Worm (Caenorhabditis elegans): Measurements from ENCODE around the gene F42C5.4.

Gene F42C5.4

DNA sequence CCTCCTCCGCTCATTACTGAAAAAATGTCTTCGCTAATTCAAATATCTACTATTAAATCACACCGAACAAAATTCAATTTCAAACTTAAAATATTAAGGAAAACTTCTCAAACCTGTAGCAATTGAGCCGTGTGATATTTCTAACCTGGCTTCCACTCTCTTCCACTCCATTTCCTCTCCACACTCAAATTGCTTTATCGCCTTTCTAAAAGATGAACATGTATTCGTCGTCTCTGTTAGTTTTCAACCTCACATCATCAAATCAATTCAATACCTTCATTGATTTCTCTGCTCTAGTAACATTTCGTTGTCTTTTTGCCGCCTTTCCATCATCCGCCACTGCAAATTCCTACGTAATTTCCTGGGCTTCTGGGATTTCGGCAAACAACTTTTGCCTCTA is at the start of gene F42C5.4:
Gene F42C5.4, minus strand, starts transcription at position 171 of the 400 bp plus-strand sequence.
- TF ChIP-seq ztf-11 (tag; optimal IDR thresholded peaks at IDR 0.05) (no peak), crh-2 (tag; optimal IDR thresholded peaks at IDR 0.05) (no peak), peb-1 (tag; optimal IDR thresholded peaks at IDR 0.05) (no peak), nhr-21 (tag; optimal IDR thresholded peaks at IDR 0.05) (no peak), ceh-82 (tag; optimal IDR thresholded peaks at IDR 0.05) (no peak), zag-1 (tag; optimal IDR thresholded peaks at IDR 0.05) (no peak), fos-1 (tag; optimal IDR thresholded peaks at IDR 0.05) (no peak), nhr-129 (tag; optimal IDR thresholded peaks at IDR 0.05) (no peak), nhr-77 (tag; optimal IDR thresholded peaks at IDR 0.05) (no peak), ama-1 (optimal IDR thresholded peaks at IDR 0.05) (no peak), nhr-23 (tag; optimal IDR thresholded peaks at IDR 0.05) (no peak), nhr-10 (tag; optimal IDR thresholded peaks at IDR 0.05) (no peak), unc-39 (tag; optimal IDR thresholded peaks at IDR 0.05) (no peak), C34F6.9 (tag; optimal IDR thresholded peaks at IDR 0.05) (no peak), sma-9 (GFP tag; optimal IDR thresholded peaks at IDR 0.05) (no peak), sma-9 (tag; optimal IDR thresholded peaks at IDR 0.05) (no peak), nhr-25 (tag; optimal IDR thresholded peaks at IDR 0.05) (no peak), elt-1 (tag; optimal IDR thresholded peaks at IDR 0.05) (no peak), mdl-1 (tag; optimal IDR thresholded peaks at IDR 0.05) (no peak), nhr-237 (tag; optimal IDR thresholded peaks at IDR 0.05) (no peak), unc-55 (GFP tag; optimal IDR thresholded peaks at IDR 0.05) (no peak)

DNA sequence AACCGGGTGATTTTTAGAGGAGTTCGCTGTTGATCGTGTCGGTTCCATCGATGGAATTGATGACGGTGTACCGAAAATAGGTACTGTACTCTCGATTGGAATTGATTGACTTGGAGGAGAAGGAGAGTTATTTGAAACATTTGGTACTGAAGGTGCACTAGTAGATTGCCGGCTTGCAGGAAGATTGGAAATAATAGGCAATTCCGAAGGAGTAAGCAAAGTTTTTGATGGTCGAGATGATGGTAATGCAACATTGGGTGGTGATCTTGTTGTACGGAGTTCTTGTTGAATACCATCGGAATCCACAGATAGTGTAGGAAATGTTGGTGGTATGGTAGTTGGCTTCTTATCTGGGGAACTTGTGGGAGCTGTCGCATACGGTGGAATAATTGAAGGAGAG is 47.2 kb upstream of the F42C5.4 start:
- no peak for TF ChIP-seq nhr-77 (tag; optimal IDR thresholded peaks at IDR 0.05)
- TF ChIP-seq F13H6.1 (tag; optimal IDR thresholded peaks at IDR 0.05), result no peak
- TF ChIP-seq mab-5 (tag; optimal IDR thresholded peaks at IDR 0.05), result no peak
- TF ChIP-seq ztf-11 (tag; optimal IDR thresholded peaks at IDR 0.05), result no peak
- TF ChIP-seq lin-39 (tag; optimal IDR thresholded peaks at IDR 0.05), result no peak
- TF ChIP-seq ceh-16 (tag; optimal IDR thresholded peaks at IDR 0.05), result no peak
- TF ChIP-seq crh-2 (tag; optimal IDR thresholded peaks at IDR 0.05), result no peak
- no peak for TF ChIP-seq blmp-1 (tag; optimal IDR thresholded peaks at IDR 0.05; ENCODE audit: insufficient read depth)
- TF ChIP-seq R02D3.7 (tag; optimal IDR thresholded peaks at IDR 0.05), result no peak
- TF ChIP-seq dmd-4 (tag; optimal IDR thresholded peaks at IDR 0.05), result no peak
- no peak for TF ChIP-seq snpc-4 (tag; optimal IDR thresholded peaks at IDR 0.05)

- no peak for TF ChIP-seq ztf-11 (tag; optimal IDR thresholded peaks at IDR 0.05)
- no peak for TF ChIP-seq ceh-82 (tag; optimal IDR thresholded peaks at IDR 0.05)
- TF ChIP-seq nhr-10 (tag; optimal IDR thresholded peaks at IDR 0.05), result no peak
- TF ChIP-seq lsy-2 (tag; optimal IDR thresholded peaks at IDR 0.05), result no peak
- no peak for TF ChIP-seq nhr-129 (tag; optimal IDR thresholded peaks at IDR 0.05)
- TF ChIP-seq crh-2 (tag; optimal IDR thresholded peaks at IDR 0.05), result no peak
Observed at ce11 chrIV:7338042-7338441, 46.1 kb upstream of the F42C5.4 start.

DNA sequence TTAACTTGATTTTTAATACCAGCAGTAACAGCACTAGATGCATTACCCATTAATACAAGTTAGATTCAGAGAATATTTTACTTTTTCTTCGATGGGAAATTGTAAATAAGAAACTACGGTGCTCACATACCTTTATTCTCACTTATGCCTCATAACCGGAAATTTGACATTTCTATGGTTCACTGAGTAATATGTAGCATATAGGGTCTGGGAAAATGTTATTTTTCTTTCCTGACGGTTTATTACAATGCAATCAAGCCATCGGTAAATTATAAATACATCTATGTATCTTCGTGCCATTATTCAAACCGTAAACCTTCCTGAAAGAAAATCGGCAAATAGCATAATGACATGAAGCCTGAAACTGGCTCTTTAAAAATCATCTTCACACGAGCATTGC is 40.8 kb upstream of the F42C5.4 start, which contains the start of gene ocr-4:
Gene ocr-4, minus strand, starts transcription at position 101 of the 400 bp plus-strand sequence.
- TF ChIP-seq sma-9 (GFP tag; optimal IDR thresholded peaks at IDR 0.05), result no peak
- no peak for TF ChIP-seq sma-9 (tag; optimal IDR thresholded peaks at IDR 0.05)
- no peak for TF ChIP-seq skn-1 (tag; optimal IDR thresholded peaks at IDR 0.05)
- no peak for TF ChIP-seq egl-27 (tag; optimal IDR thresholded peaks at IDR 0.05)
- TF ChIP-seq snpc-4 (tag; optimal IDR thresholded peaks at IDR 0.05), result no peak
- TF ChIP-seq sem-4 (tag; optimal IDR thresholded peaks at IDR 0.05), result no peak
- no peak for TF ChIP-seq alr-1 (tag; optimal IDR thresholded peaks at IDR 0.05)
- TF ChIP-seq nhr-21 (tag; optimal IDR thresholded peaks at IDR 0.05), result no peak

- TF ChIP-seq sma-9 (GFP tag; optimal IDR thresholded peaks at IDR 0.05) (no peak), sma-9 (tag; optimal IDR thresholded peaks at IDR 0.05) (no peak), fos-1 (tag; optimal IDR thresholded peaks at IDR 0.05) (peak; percentile 89), nhr-6 (tag; optimal IDR thresholded peaks at IDR 0.05) (no peak)
Observed at ce11 chrIV:7328918-7329317, 37.0 kb upstream of the F42C5.4 start, which contains the start of gene sqst-2. TSS of gene sqst-2 (minus strand) at chrIV:7328975.
